Worm (Caenorhabditis elegans) whole organism, mixed stage, embryonic: ENCODE data around the gene ttr-26.

ENCODE experiments used
- blmp-1 ChIP-seq: fragments of 150-350 bp; optimal IDR thresholded peaks from 2 replicates; lab custom pipeline; 2014; ENCODE audit warnings: missing biosample characterization, missing genetic modification characterization
- elt-1 ChIP-seq: sonication (generic microtip); optimal IDR thresholded peaks from 2 replicates; lab custom pipeline; 2017; ENCODE audit warnings: missing genetic modification characterization, mild to moderate bottlenecking, missing compliant biosample characterization, antibody characterized with exemption, moderate library complexity, borderline replicate concordance; ENCODE audit not compliant: insufficient read depth
- elt-3 ChIP-seq: fragments of 150-350 bp; optimal IDR thresholded peaks from 2 replicates; lab custom pipeline; 2014; ENCODE audit warnings: missing biosample characterization, missing genetic modification characterization
- flh-1 ChIP-seq: fragments of 200-800 bp; sonication (Bioruptor generic); optimal IDR thresholded peaks from 2 replicates; lab custom pipeline; 2018; ENCODE audit warnings: mild to moderate bottlenecking, missing genetic modification characterization, moderate library complexity, missing compliant biosample characterization
- lin-32 ChIP-seq: fragments of 200-800 bp; sonication (Bioruptor generic); optimal IDR thresholded peaks from 2 replicates; lab custom pipeline; 2018; ENCODE audit warnings: mild to moderate bottlenecking, missing genetic modification characterization, missing compliant biosample characterization
- lsy-2 ChIP-seq: fragments of 150-350 bp; optimal IDR thresholded peaks from 2 replicates; lab custom pipeline; 2014; ENCODE audit warnings: missing biosample characterization, missing genetic modification characterization
- mls-2 ChIP-seq: sonication (generic microtip); optimal IDR thresholded peaks from 2 replicates; lab custom pipeline; 2016; ENCODE audit warnings: mild to moderate bottlenecking, missing genetic modification characterization, moderate library complexity, missing compliant biosample characterization
- nhr-237 ChIP-seq: fragments of 150-350 bp; optimal IDR thresholded peaks from 2 replicates; lab custom pipeline; 2014; ENCODE audit warnings: missing biosample characterization, missing genetic modification characterization
- nhr-28 ChIP-seq: fragments of 150-350 bp; optimal IDR thresholded peaks from 2 replicates; lab custom pipeline; 2014; ENCODE audit warnings: missing biosample characterization, missing genetic modification characterization
- pha-4 ChIP-seq: fragments of 150-350 bp; optimal IDR thresholded peaks from 2 replicates; lab custom pipeline; 2018; ENCODE audit warnings: missing biosample characterization, missing genetic modification reagents, missing genetic modification characterization
- sem-2 ChIP-seq: fragments of 200-800 bp; sonication (Bioruptor generic); optimal IDR thresholded peaks from 2 replicates; lab custom pipeline; 2018; ENCODE audit warnings: mild to moderate bottlenecking, missing genetic modification characterization, missing compliant biosample characterization
- snpc-4 ChIP-seq: fragments of 150-350 bp; optimal IDR thresholded peaks from 2 replicates; lab custom pipeline; 2014; ENCODE audit warnings: missing biosample characterization, missing genetic modification characterization
- unc-62 ChIP-seq: fragments of 150-350 bp; optimal IDR thresholded peaks from 2 replicates; lab custom pipeline; 2014; ENCODE audit warnings: missing biosample characterization, missing genetic modification reagents, missing genetic modification characterization
- ztf-11 ChIP-seq: fragments of 150-350 bp; optimal IDR thresholded peaks from 2 replicates; lab custom pipeline; 2014; ENCODE audit warnings: missing biosample characterization, missing genetic modification characterization

DNA sequence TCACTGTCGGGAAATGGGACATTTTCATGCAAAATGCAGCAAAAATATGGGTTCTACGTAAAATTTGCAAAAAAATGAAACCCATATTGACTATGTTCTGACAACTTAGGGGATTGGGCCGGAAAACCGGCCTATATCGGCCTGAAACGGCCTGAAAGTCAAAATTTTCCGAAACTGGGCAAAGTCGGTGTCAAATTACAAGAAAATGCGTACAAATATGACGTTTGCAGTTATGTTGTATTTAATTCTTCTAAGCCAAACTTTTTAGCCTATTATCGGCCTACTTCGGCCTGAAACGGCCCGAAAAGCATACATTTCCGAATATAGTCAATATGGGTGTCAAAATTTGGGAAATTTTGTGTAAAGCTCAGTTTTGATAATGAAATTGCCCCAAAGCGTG, 48.2 kb downstream of the ttr-26 start:
- TF ChIP-seq ztf-11 (tag; lab: Kevin White, UChicago): no peak
- no peak for TF ChIP-seq elt-3 (tag; lab: Kevin White, UChicago)
- TF ChIP-seq blmp-1 (tag; lab: Kevin White, UChicago): no peak
- TF ChIP-seq snpc-4 (tag; lab: Kevin White, UChicago): no peak
- TF ChIP-seq mls-2 (tag; lab: Kevin White, UChicago): no peak
- TF ChIP-seq unc-62 (GFP tag; lab: Kevin White, UChicago): no peak
- TF ChIP-seq nhr-28: no peak
- TF ChIP-seq pha-4 (tag; lab: Kevin White, UChicago): no peak
- no peak for TF ChIP-seq lin-32 (GFP tag; lab: Kevin White, UChicago)
- no peak for TF ChIP-seq flh-1 (GFP tag; lab: Kevin White, UChicago)
- TF ChIP-seq lsy-2 (tag; lab: Kevin White, UChicago): no peak
- TF ChIP-seq sem-2 (GFP tag; lab: Kevin White, UChicago): no peak
- TF ChIP-seq elt-1 (tag; lab: Kevin White, UChicago): no peak
- TF ChIP-seq nhr-237 (tag; lab: Kevin White, UChicago): no peak
